Fruit fly (Drosophila melanogaster) whole organism, adult: ENCODE results near the gene MED14.

Experiments used
- CG5204 ChIP-seq: fragments of 200-800 bp; sonication (Bioruptor generic); optimal IDR thresholded peaks from 2 replicates; lab custom pipeline; 2016; ENCODE audit warnings: missing biosample characterization, missing genetic modification characterization
- CG7101 ChIP-seq: fragments of 200-800 bp; sonication (Bioruptor generic); optimal IDR thresholded peaks from 2 replicates; lab custom pipeline; 2018; ENCODE audit warnings: missing biosample characterization, mild to moderate bottlenecking, missing genetic modification characterization, moderate library complexity
- Crg-1 ChIP-seq: fragments of 200-800 bp; sonication (Bioruptor generic); optimal IDR thresholded peaks from 2 replicates; lab custom pipeline; 2016; ENCODE audit warnings: missing biosample characterization, missing genetic modification characterization
- bab1 ChIP-seq: fragments of 200-800 bp; sonication (Bioruptor generic); optimal IDR thresholded peaks from 3 replicates; lab custom pipeline; 2019; ENCODE audit warnings: missing biosample characterization, mild to moderate bottlenecking, missing genetic modification characterization, moderate library complexity
- ovo ChIP-seq: fragments of 200-800 bp; sonication (Bioruptor generic); optimal IDR thresholded peaks from 2 replicates; lab custom pipeline; 2016; ENCODE audit warnings: missing biosample characterization, missing genetic modification characterization
- tj ChIP-seq: fragments of 200-800 bp; sonication (Bioruptor generic); optimal IDR thresholded peaks from 3 replicates; lab custom pipeline; 2017; ENCODE audit warnings: missing biosample characterization, mild to moderate bottlenecking, missing genetic modification characterization, moderate library complexity

DNA sequence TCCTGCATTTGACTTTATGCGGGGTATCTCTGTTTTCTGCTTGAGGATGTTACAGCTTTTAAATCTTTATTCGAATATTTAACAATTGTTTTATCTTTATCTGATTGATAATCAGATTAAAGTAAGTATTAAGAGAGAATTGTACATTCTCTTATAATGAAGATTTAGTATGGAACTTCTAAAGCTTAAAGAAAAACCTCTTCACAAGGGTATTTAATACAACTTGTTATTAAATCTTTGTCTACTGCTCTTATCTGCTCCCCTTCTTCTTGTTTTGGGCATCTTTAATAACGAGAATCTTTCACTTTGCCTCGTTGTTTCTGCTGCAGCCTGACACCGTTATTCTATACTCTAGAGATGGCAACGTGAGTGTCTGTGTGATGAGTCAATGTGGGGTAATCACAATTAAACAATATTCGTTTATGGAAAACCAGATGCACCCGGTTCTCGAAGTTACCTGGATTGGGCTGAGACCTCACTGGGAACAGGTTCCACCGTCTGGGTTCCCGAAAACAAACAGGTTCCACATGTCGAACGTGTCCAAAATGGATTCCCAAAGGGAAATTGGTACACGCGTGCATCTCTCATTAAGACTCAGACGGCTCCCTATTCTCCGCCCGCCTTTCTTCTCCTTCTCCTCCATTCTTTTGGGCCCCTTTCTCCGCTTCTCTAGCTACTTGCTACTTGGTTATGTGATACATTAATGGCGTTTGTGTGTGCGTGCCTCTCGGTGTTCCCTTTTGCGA, 42.8 kb upstream of the MED14 start:
- TF ChIP-seq ovo (no peak), Crg-1 (GFP tag; lab: Kevin White, UChicago) (no peak), bab1 (GFP tag; lab: Kevin White, UChicago) (no peak), tj (GFP tag; lab: Kevin White, UChicago) (no peak), CG7101 (tag; lab: Kevin White, UChicago) (no peak), CG5204 (GFP tag; lab: Kevin White, UChicago) (no peak)
